Fruit fly (Drosophila melanogaster) whole organism, embryonic: Measurements from ENCODE around the gene CG44837.
A peak's percentile ranks its signal among the peaks of the same experiment; 100 is the strongest.

ENCODE experiments used
- Asciz ChIP-seq: fragments of 200-800 bp; sonication (Bioruptor generic); optimal IDR thresholded peaks from 2 replicates; lab custom pipeline; 2017; ENCODE audit warnings: missing biosample characterization, mild to moderate bottlenecking, missing genetic modification characterization, missing genetic modification reagents
- BEAF-32 ChIP-seq: fragments of 200-800 bp; sonication (Bioruptor generic); optimal IDR thresholded peaks from 3 replicates; lab custom pipeline; 2017; ENCODE audit warnings: missing biosample characterization, missing genetic modification characterization, mild to moderate bottlenecking, moderate library complexity, missing genetic modification reagents
- C15 ChIP-seq: fragments of 200-800 bp; sonication (Bioruptor generic); IDR thresholded peaks from 3 replicates; pipeline ENCODE4 v1.3.6; 2022; ENCODE audit warnings: missing biosample characterization, missing genetic modification characterization
- CG11085 ChIP-seq: fragments of 200-800 bp; sonication (Bioruptor generic); IDR thresholded peaks from 2 replicates; pipeline ENCODE4 v1.3.6; 2022; ENCODE audit warnings: missing biosample characterization, missing genetic modification characterization
- CG11247 ChIP-seq: fragments of 200-800 bp; sonication (Bioruptor generic); IDR thresholded peaks from 2 replicates; pipeline ENCODE4 v1.3.6; 2022; ENCODE audit warnings: missing biosample characterization, missing genetic modification characterization
- CG11456 ChIP-seq: fragments of 200-800 bp; sonication (Bioruptor generic); IDR thresholded peaks from 3 replicates; pipeline ENCODE4 v1.3.6; 2022; ENCODE audit warnings: missing biosample characterization, missing genetic modification characterization
- CG12769 ChIP-seq: fragments of 200-800 bp; sonication (Bioruptor generic); optimal IDR thresholded peaks from 2 replicates; lab custom pipeline; 2019; ENCODE audit warnings: missing biosample characterization, mild to moderate bottlenecking, missing genetic modification characterization, moderate library complexity
- CG13123 ChIP-seq: fragments of 200-800 bp; sonication (Bioruptor generic); optimal IDR thresholded peaks from 2 replicates; lab custom pipeline; 2016; ENCODE audit warnings: missing biosample characterization, missing genetic modification characterization
- CG15011 ChIP-seq: fragments of 200-800 bp; sonication (Bioruptor generic); optimal IDR thresholded peaks from 3 replicates; lab custom pipeline; 2018; ENCODE audit warnings: missing biosample characterization, mild to moderate bottlenecking, missing genetic modification characterization
- CG15073 ChIP-seq: fragments of 200-800 bp; sonication (Bioruptor generic); optimal IDR thresholded peaks from 2 replicates; lab custom pipeline; 2016; ENCODE audit warnings: missing biosample characterization, missing genetic modification characterization
- CG17385 ChIP-seq: fragments of 200-800 bp; sonication (Bioruptor generic); optimal IDR thresholded peaks from 3 replicates; lab custom pipeline; 2018; ENCODE audit warnings: missing biosample characterization, mild to moderate bottlenecking, missing genetic modification characterization
- CG18764 ChIP-seq: fragments of 200-800 bp; sonication (Bioruptor generic); optimal IDR thresholded peaks from 3 replicates; lab custom pipeline; 2016; ENCODE audit warnings: missing biosample characterization, missing genetic modification characterization
- CG31365 ChIP-seq: fragments of 200-800 bp; sonication (Bioruptor generic); optimal IDR thresholded peaks from 2 replicates; lab custom pipeline; 2018; ENCODE audit warnings: missing biosample characterization, mild to moderate bottlenecking, missing genetic modification characterization
- CG3281 ChIP-seq: fragments of 200-800 bp; sonication (Bioruptor generic); optimal IDR thresholded peaks from 3 replicates; lab custom pipeline; 2017; ENCODE audit warnings: missing biosample characterization, mild to moderate bottlenecking, missing genetic modification characterization
- CG6254 ChIP-seq: fragments of 200-800 bp; sonication (Bioruptor generic); optimal IDR thresholded peaks from 3 replicates; lab custom pipeline; 2017; ENCODE audit warnings: mild to moderate bottlenecking, missing biosample characterization, missing genetic modification reagents, missing genetic modification characterization
- CG7372 ChIP-seq: fragments of 200-800 bp; sonication (Bioruptor generic); IDR thresholded peaks from 2 replicates; pipeline ENCODE4 v1.3.6; 2022; ENCODE audit warnings: missing biosample characterization, missing genetic modification characterization
- CG8089 ChIP-seq: fragments of 200-800 bp; sonication (Bioruptor generic); optimal IDR thresholded peaks from 3 replicates; lab custom pipeline; 2016; ENCODE audit warnings: missing biosample characterization, missing genetic modification characterization
- CG8478 ChIP-seq: fragments of >200 bp; optimal IDR thresholded peaks from 2 replicates; lab custom pipeline; 2018
- CG8924 ChIP-seq: fragments of 200-800 bp; optimal IDR thresholded peaks from 3 replicates; lab custom pipeline; 2019; ENCODE audit warnings: missing biosample characterization, mild to moderate bottlenecking, missing genetic modification characterization, moderate library complexity
- CG9817 ChIP-seq: fragments of 200-800 bp; sonication (Bioruptor generic); optimal IDR thresholded peaks from 2 replicates; lab custom pipeline; 2018; ENCODE audit warnings: missing biosample characterization, mild to moderate bottlenecking, missing genetic modification characterization, moderate library complexity
- D ChIP-seq, 2 experiments: fragments of 200-800 bp in 1 of 2; fragments of >200 bp in 1 of 2; sonication (Bioruptor generic) in 1 of 2; optimal IDR thresholded peaks; 2 replicates in 1 of 2; 3 replicates in 1 of 2; lab custom pipeline; 2017; ENCODE audit warnings: mild to moderate bottlenecking in 1 of 2, missing biosample characterization in 1 of 2, missing genetic modification characterization in 1 of 2, missing genetic modification reagents in 1 of 2
- H15 ChIP-seq: fragments of 200-800 bp; sonication (Bioruptor generic); IDR thresholded peaks from 3 replicates; pipeline ENCODE4 v1.3.6; 2022; ENCODE audit warnings: missing biosample characterization, missing genetic modification characterization
- HmgD ChIP-seq: fragments of 200-800 bp; sonication (Bioruptor generic); optimal IDR thresholded peaks from 3 replicates; lab custom pipeline; 2016; ENCODE audit warnings: missing biosample characterization, missing genetic modification characterization
- Hmr ChIP-seq: fragments of 200-800 bp; sonication (Bioruptor generic); optimal IDR thresholded peaks from 3 replicates; lab custom pipeline; 2017; ENCODE audit warnings: mild to moderate bottlenecking, missing biosample characterization, missing genetic modification reagents, missing genetic modification characterization
- Myb ChIP-seq: fragments of 200-800 bp; sonication (Bioruptor generic); optimal IDR thresholded peaks from 2 replicates; lab custom pipeline; 2016; ENCODE audit warnings: missing biosample characterization, missing genetic modification characterization
- NFAT ChIP-seq: fragments of 200-800 bp; sonication (Bioruptor generic); IDR thresholded peaks from 2 replicates; pipeline ENCODE4 v1.3.6; 2022; ENCODE audit warnings: missing biosample characterization, missing genetic modification characterization
- Rfx ChIP-seq: fragments of 200-800 bp; sonication (Bioruptor generic); IDR thresholded peaks from 2 replicates; pipeline ENCODE4 v1.3.6; 2022; ENCODE audit warnings: missing biosample characterization, missing genetic modification characterization
- abd-A ChIP-seq: fragments of 200-800 bp; sonication (Bioruptor generic); optimal IDR thresholded peaks from 3 replicates; lab custom pipeline; 2019; ENCODE audit warnings: missing biosample characterization, mild to moderate bottlenecking, missing genetic modification characterization, moderate library complexity
- caup ChIP-seq: fragments of 200-800 bp; sonication (Bioruptor generic); optimal IDR thresholded peaks from 3 replicates; lab custom pipeline; 2017; ENCODE audit warnings: missing biosample characterization, mild to moderate bottlenecking, missing genetic modification characterization, moderate library complexity; ENCODE audit not compliant: severe bottlenecking
- chn ChIP-seq: fragments of 200-800 bp; sonication (Bioruptor generic); optimal IDR thresholded peaks from 2 replicates; lab custom pipeline; 2016; ENCODE audit warnings: missing biosample characterization, missing genetic modification characterization
- dan ChIP-seq: fragments of 200-800 bp; sonication (Bioruptor generic); IDR thresholded peaks from 2 replicates; pipeline ENCODE4 v1.3.6; 2022; ENCODE audit warnings: missing biosample characterization, missing genetic modification characterization
- esg ChIP-seq: fragments of 200-800 bp; sonication (Bioruptor generic); conservative IDR thresholded peaks from 2 replicates; pipeline ENCODE4 v1.3.6; 2022; ENCODE audit warnings: missing biosample characterization, missing genetic modification characterization
- gce ChIP-seq: fragments of 200-800 bp; sonication (Bioruptor generic); IDR thresholded peaks from 3 replicates; pipeline ENCODE4 v1.3.6; 2022; ENCODE audit warnings: missing biosample characterization, missing genetic modification characterization
- hbn ChIP-seq: fragments of 200-800 bp; sonication (Bioruptor generic); IDR thresholded peaks from 2 replicates; pipeline ENCODE4 v1.3.6; 2022; ENCODE audit warnings: missing biosample characterization, missing genetic modification characterization; ENCODE audit not compliant: partially characterized antibody
- hth ChIP-seq: fragments of >200 bp; optimal IDR thresholded peaks from 2 replicates; lab custom pipeline; 2017; ENCODE audit warnings: inconsistent platforms
- kah ChIP-seq: fragments of 200-800 bp; sonication (Bioruptor generic); optimal IDR thresholded peaks from 2 replicates; lab custom pipeline; 2018; ENCODE audit warnings: missing biosample characterization, mild to moderate bottlenecking, missing genetic modification characterization
- kay ChIP-seq: fragments of 200-800 bp; sonication (Bioruptor generic); optimal IDR thresholded peaks from 2 replicates; lab custom pipeline; 2016; ENCODE audit warnings: missing biosample characterization, missing genetic modification characterization
- kni ChIP-seq: fragments of 200-800 bp; sonication (Bioruptor generic); optimal IDR thresholded peaks from 3 replicates; lab custom pipeline; 2017; ENCODE audit warnings: mild to moderate bottlenecking, missing biosample characterization, missing genetic modification reagents, missing genetic modification characterization
- lov ChIP-seq, 2 experiments: fragments of 200-800 bp in 1 of 2; fragments of >200 bp in 1 of 2; sonication (Bioruptor generic) in 1 of 2; IDR thresholded peaks in 1 of 2; optimal IDR thresholded peaks in 1 of 2; 2 replicates in 1 of 2; 3 replicates in 1 of 2; pipeline versions ENCODE4 v1.3.6 to Lab custom; 2017 to 2022; ENCODE audit warnings: missing biosample characterization in 1 of 2, missing genetic modification characterization in 1 of 2
- nerfin-1 ChIP-seq: fragments of 200-800 bp; sonication (Bioruptor generic); optimal IDR thresholded peaks from 3 replicates; lab custom pipeline; 2019; ENCODE audit warnings: missing biosample characterization, mild to moderate bottlenecking, missing genetic modification characterization, moderate library complexity
- pan ChIP-seq, 4 experiments: fragments of >200 bp in 3 of 4; fragments of 200-800 bp in 1 of 4; sonication (Bioruptor generic) in 1 of 4; optimal IDR thresholded peaks in 3 of 4; IDR thresholded peaks in 1 of 4; 2 replicates each; pipeline versions ENCODE4 v1.3.6 to Lab custom; 2017 to 2022; ENCODE audit warnings: missing biosample characterization in 2 of 4, missing genetic modification characterization in 2 of 4, mixed read lengths in 1 of 4
- pnt ChIP-seq: fragments of 200-800 bp; sonication (Bioruptor generic); optimal IDR thresholded peaks from 3 replicates; lab custom pipeline; 2016; ENCODE audit warnings: missing biosample characterization, missing genetic modification characterization
- run ChIP-seq: fragments of 200-800 bp; sonication (Bioruptor generic); optimal IDR thresholded peaks from 3 replicates; lab custom pipeline; 2018; ENCODE audit warnings: missing biosample characterization, mild to moderate bottlenecking, missing genetic modification characterization
- z ChIP-seq: fragments of 200-800 bp; sonication (Bioruptor generic); IDR thresholded peaks from 3 replicates; pipeline ENCODE4 v1.3.6; 2022; ENCODE audit warnings: missing biosample characterization, missing genetic modification characterization
- zfh1 ChIP-seq: fragments of 200-800 bp; sonication (Bioruptor generic); IDR thresholded peaks from 3 replicates; pipeline ENCODE4 v1.3.6; 2022; ENCODE audit warnings: missing biosample characterization, missing genetic modification characterization

The CG44837 gene

DNA sequence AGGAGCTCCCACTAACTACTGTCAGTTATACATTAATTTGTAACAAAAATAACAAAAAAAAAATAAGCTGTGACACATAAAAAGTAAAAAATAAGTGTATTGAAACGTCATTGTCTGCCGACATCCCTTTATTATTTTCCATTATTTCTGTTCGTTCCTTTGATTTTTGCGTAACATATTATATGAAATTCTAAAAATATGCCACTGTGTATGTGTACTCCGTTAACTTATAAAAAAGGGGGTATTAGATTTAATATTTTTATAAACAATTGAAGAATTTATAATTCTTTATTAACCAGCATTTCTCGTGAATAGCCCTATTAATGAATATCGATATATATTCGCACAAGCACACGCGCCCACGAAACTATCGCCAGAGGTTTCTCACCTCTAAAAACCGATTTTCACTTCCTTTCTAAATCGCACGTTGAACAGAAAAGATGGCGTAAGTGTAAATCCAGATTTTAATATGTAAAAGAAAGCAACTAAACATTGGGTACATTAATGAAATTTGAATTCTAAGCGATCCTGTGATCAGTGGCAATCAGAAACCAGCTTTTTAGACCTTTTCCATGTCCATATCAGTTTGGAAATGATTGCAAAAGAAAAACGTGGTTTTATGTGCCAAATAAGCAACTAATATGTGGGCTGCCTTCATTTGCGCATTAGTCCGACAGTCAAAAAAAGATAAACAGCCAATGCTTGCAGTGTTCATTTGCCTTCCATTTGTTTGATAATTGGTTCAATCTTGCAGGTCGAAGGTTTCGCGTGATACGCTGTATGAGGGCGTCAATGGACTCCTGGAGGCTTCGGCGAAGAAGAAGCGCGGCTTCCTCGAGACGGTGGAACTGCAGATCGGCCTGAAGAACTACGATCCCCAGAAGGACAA lies 116.0 kb downstream of the CG44837 start, which contains the start of gene RpL10Ab (continued):
- TF ChIP-seq pnt (no peak), CG8924 (peak; percentile 76), CG11456 (GFP tag; lab: Robert Waterston, UW) (peak; percentile 89), Rfx (peak; percentile 83), CG7372 (peak; percentile 66; the same call in 1 of the 2 replicates), CG31365 (tag; lab: Kevin White, UChicago) (peak; percentile 45), hth (lab: Kevin White, UChicago) (no peak), kay (GFP tag; lab: Kevin White, UChicago) (no peak), run (tag; lab: Kevin White, UChicago) (no peak), z (no peak), C15 (GFP tag; lab: Robert Waterston, UW) (0 out of 3 replicates have a peak, but pooled peaks have one; percentile 57), BEAF-32 (GFP tag; lab: Kevin White, UChicago) (peak; percentile 76), CG11247 (GFP tag; lab: Robert Waterston, UW) (peak; percentile 64), gce (no peak), zfh1 (GFP tag; lab: Robert Waterston, UW) (peak; percentile 42; the same call in 2 of the 3 replicates), CG6254 (GFP tag; lab: Kevin White, UChicago) (no peak), chn (GFP tag; lab: Kevin White, UChicago) (no peak), CG9817 (tag; lab: Kevin White, UChicago) (peak; percentile 76), CG3281 (peak; percentile 61), pan (optimal IDR thresholded peaks at IDR 0.05; lab: Kevin White, UChicago) (no peak), pan (GFP tag; optimal IDR thresholded peaks at IDR 0.05 in 1 of 2, IDR thresholded peaks at IDR 0.05 in 1 of 2) (peak in 1 of 2 experiments; percentile 64), caup (GFP tag; lab: Kevin White, UChicago) (peak; percentile 72)

DNA sequence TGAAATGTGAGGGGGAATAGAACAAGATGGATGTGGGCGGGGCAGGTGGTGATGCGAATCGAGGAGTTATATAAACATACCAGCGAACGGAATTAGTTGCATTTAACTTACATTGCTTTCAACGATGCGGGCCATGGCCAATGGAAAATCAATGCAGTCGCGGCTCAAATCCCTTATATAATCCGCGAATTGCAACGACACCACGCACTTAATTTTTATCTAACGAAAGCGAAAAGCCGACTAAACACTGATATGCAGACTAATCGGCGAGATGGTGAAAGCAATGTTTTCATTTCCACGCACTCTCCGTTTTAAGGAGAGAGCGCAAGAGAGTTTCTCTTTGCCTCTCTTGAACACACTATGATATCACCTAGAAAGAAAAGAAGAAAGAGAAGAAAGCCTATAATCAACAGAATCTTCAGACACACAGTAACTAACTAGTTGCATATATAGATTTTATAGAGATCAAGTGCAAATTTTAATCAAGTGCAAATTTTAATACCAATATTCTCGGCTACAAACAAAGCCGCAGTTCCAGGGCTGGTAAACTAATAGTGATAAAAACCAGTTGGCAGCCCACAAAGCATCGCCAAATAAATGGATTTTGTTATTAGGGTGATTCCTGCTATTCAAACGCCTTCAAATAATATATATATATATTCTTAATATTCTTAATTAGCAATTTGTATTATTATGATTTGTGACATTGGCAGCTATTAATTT lies 116.8 kb downstream of the CG44837 start, which contains the start of the genes CG11597 and CG5946:
Gene CG11597 (minus strand): TSS at position 553 of the 723 bp plus-strand sequence.
Gene CG5946 (minus strand): TSS at position 553 of the 723 bp plus-strand sequence.
- no peak for TF ChIP-seq Hmr (GFP tag; lab: Kevin White, UChicago)
- no peak for TF ChIP-seq kni (GFP tag; lab: Kevin White, UChicago)
- no peak for TF ChIP-seq D (optimal IDR thresholded peaks at IDR 0.05; lab: Kevin White, UChicago)
- TF ChIP-seq D (GFP tag; optimal IDR thresholded peaks at IDR 0.05; lab: Kevin White, UChicago): no peak
- peak; percentile 6; the same call in 1 of the 2 replicates for TF ChIP-seq CG11085
- TF ChIP-seq lov (optimal IDR thresholded peaks at IDR 0.05; lab: Kevin White, UChicago): no peak
- TF ChIP-seq lov (GFP tag; IDR thresholded peaks at IDR 0.05; lab: Robert Waterston, UW): no peak
- TF ChIP-seq CG17385: no peak
- TF ChIP-seq caup (GFP tag; lab: Kevin White, UChicago): no peak
- no peak for TF ChIP-seq HmgD (GFP tag; lab: Kevin White, UChicago)
- no peak for TF ChIP-seq Myb (GFP tag; lab: Kevin White, UChicago)
- peak; percentile 41; the same call in 1 of the 2 replicates for TF ChIP-seq hbn (GFP tag; lab: Robert Waterston, UW)
- no peak; the same call in 2 of the 3 replicates for TF ChIP-seq H15 (GFP tag; lab: Robert Waterston, UW)
- no peak for TF ChIP-seq CG8089 (GFP tag; lab: Kevin White, UChicago)
- TF ChIP-seq nerfin-1 (tag; lab: Kevin White, UChicago): no peak
- no peak for TF ChIP-seq CG15011 (GFP tag; lab: Kevin White, UChicago)
- TF ChIP-seq kay (GFP tag; lab: Kevin White, UChicago): no peak
- no peak for TF ChIP-seq dan
- no peak for TF ChIP-seq kah (GFP tag; lab: Kevin White, UChicago)
- no peak for TF ChIP-seq CG8478 (lab: Kevin White, UChicago)
- no peak for TF ChIP-seq Asciz
- TF ChIP-seq CG18764 (GFP tag; lab: Kevin White, UChicago): no peak
- TF ChIP-seq abd-A: no peak
- TF ChIP-seq CG15073: no peak
- no peak for TF ChIP-seq CG13123 (GFP tag; lab: Kevin White, UChicago)
- TF ChIP-seq NFAT: peak; percentile 35; the same call in 1 of the 2 replicates
- TF ChIP-seq CG12769: no peak
- no peak for TF ChIP-seq esg (GFP tag; lab: Robert Waterston, UW)
